Worm (Caenorhabditis elegans) whole organism, L4/young adult: ENCODE results near the gene F35A5.1.

Experiments
- W03F9.2 ChIP-seq: fragments of 150-350 bp; optimal IDR thresholded peaks from 2 replicates; lab custom pipeline; 2014; ENCODE audit warnings: missing biosample characterization, missing genetic modification characterization
- dao-5 ChIP-seq: sonication (generic microtip); optimal IDR thresholded peaks from 2 replicates; lab custom pipeline; 2016; ENCODE audit warnings: missing genotype, missing genetic modification characterization, moderate library complexity, missing compliant biosample characterization
- him-1 ChIP-seq: sonication (generic microtip); optimal IDR thresholded peaks from 2 replicates; lab custom pipeline; 2016; ENCODE audit warnings: missing genotype, missing genetic modification reagents, missing genetic modification characterization, missing compliant biosample characterization

ce11 chrX:3766552-3766951, 40.7 kb upstream of the F35A5.1 start, which contains the start of gene F47B7.4:
- no peak for TF ChIP-seq dao-5
- no peak for TF ChIP-seq him-1 (tag; lab: Kevin White, UChicago)
- TF ChIP-seq W03F9.2 (tag; lab: Kevin White, UChicago) = no peak
